Fruit fly (Drosophila melanogaster) whole organism: ENCODE measurements around the gene CG11562.

ENCODE experiments used
- CG8478 ChIP-seq: fragments of >200 bp; optimal IDR thresholded peaks from 2 replicates; lab custom pipeline; 2018; ENCODE audit warnings: inconsistent platforms
- Dll ChIP-seq: fragments of >200 bp; optimal IDR thresholded peaks from 2 replicates; lab custom pipeline; 2017
- EcR ChIP-seq, 2 experiments: fragments of >200 bp; optimal IDR thresholded peaks; 2 replicates each; lab custom pipeline; 2017; ENCODE audit warnings: missing biosample characterization in 2 of 2, missing genetic modification characterization in 2 of 2, missing genetic modification reagents in 2 of 2
- psq ChIP-seq: fragments of >200 bp; optimal IDR thresholded peaks from 2 replicates; lab custom pipeline; 2017
- usp ChIP-seq: fragments of >200 bp; optimal IDR thresholded peaks from 2 replicates; lab custom pipeline; 2017; ENCODE audit warnings: missing biosample characterization, missing genetic modification characterization, mixed read lengths

DNA sequence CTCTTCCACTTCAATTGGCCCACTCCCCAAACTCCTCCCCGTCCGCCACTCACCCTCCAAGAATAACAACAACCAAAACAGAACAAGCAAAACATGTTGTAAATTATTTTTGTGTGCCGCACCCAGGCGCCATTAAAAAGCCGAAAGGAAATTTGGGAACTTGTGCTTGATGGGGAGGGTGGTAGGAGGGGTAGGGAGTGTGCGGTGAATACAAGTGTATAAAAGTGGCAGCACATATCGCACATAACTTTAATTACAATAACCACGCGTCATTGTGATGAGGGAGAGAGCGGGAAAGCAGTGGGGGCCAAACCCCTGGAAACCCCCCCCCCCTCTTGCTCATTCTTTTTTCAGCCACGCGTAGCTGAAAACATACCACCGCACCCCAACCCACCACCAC, 14.9 kb downstream of the CG11562 start:
- no peak for TF ChIP-seq usp (GFP tag; lab: Kevin White, UChicago)
- no peak for TF ChIP-seq Dll (lab: Kevin White, UChicago)
- no peak for TF ChIP-seq psq
- TF ChIP-seq EcR (GFP tag; optimal IDR thresholded peaks at IDR 0.05; lab: Kevin White, UChicago) = no peak
- no peak for TF ChIP-seq CG8478 (lab: Kevin White, UChicago)
